Worm (Caenorhabditis elegans) whole organism, L3 larva: ENCODE data around the gene idpp-14.

Experiments
- ceh-16 ChIP-seq: sonication (generic microtip); optimal IDR thresholded peaks from 2 replicates; lab custom pipeline; 2017; ENCODE audit warnings: missing biosample characterization, missing genetic modification characterization
- ceh-28 ChIP-seq: fragments of 150-350 bp; optimal IDR thresholded peaks from 2 replicates; lab custom pipeline; 2014; ENCODE audit warnings: missing biosample characterization, missing genetic modification reagents, missing genetic modification characterization
- daf-12 ChIP-seq: fragments of 150-350 bp; optimal IDR thresholded peaks from 2 replicates; lab custom pipeline; 2014; ENCODE audit warnings: missing biosample characterization, missing genetic modification reagents, missing genetic modification characterization
- elt-1 ChIP-seq: fragments of 150-350 bp; optimal IDR thresholded peaks from 2 replicates; lab custom pipeline; 2014; ENCODE audit warnings: missing biosample characterization, missing genetic modification characterization
- elt-3 ChIP-seq, 3 experiments: fragments of 150-350 bp in 1 of 3; sonication (generic microtip) in 2 of 3; optimal IDR thresholded peaks; 2 replicates in 2 of 3; 4 replicates in 1 of 3; lab custom pipeline; 2014 to 2017; ENCODE audit warnings: missing biosample characterization in 3 of 3, missing genetic modification characterization in 3 of 3
- lin-39 ChIP-seq: fragments of 150-350 bp; optimal IDR thresholded peaks from 2 replicates; lab custom pipeline; 2018; ENCODE audit warnings: missing biosample characterization, missing genetic modification reagents, missing genetic modification characterization
- nhr-11 ChIP-seq: fragments of 150-350 bp; optimal IDR thresholded peaks from 2 replicates; lab custom pipeline; 2014; ENCODE audit warnings: missing biosample characterization, missing genetic modification characterization
- nhr-237 ChIP-seq: fragments of 150-350 bp; optimal IDR thresholded peaks from 2 replicates; lab custom pipeline; 2014; ENCODE audit warnings: missing biosample characterization, missing genetic modification characterization
- nhr-28 ChIP-seq: fragments of 150-350 bp; optimal IDR thresholded peaks from 2 replicates; lab custom pipeline; 2014; ENCODE audit warnings: missing biosample characterization, missing genetic modification characterization
- pha-4 ChIP-seq: fragments of 150-350 bp; optimal IDR thresholded peaks from 2 replicates; lab custom pipeline; 2014; ENCODE audit warnings: missing biosample characterization, missing genetic modification reagents, missing genetic modification characterization
- skn-1 ChIP-seq: fragments of 150-350 bp; optimal IDR thresholded peaks from 2 replicates; lab custom pipeline; 2014; ENCODE audit warnings: missing biosample characterization, missing genetic modification characterization
- snpc-4 ChIP-seq: fragments of 150-350 bp; optimal IDR thresholded peaks from 2 replicates; lab custom pipeline; 2014; ENCODE audit warnings: missing biosample characterization, missing genetic modification characterization
- tbx-2 ChIP-seq: sonication (generic microtip); optimal IDR thresholded peaks from 2 replicates; lab custom pipeline; 2016; ENCODE audit warnings: mild to moderate bottlenecking, missing genetic modification characterization, missing compliant biosample characterization
- ztf-11 ChIP-seq: fragments of 150-350 bp; optimal IDR thresholded peaks from 2 replicates; lab custom pipeline; 2014; ENCODE audit warnings: missing biosample characterization, missing genetic modification characterization

- peak; percentile 2 for TF ChIP-seq nhr-11 (tag; lab: Kevin White, UChicago)
- TF ChIP-seq snpc-4 (tag; lab: Kevin White, UChicago), result no peak
- TF ChIP-seq lin-39, result no peak
- no peak for TF ChIP-seq nhr-237
- no peak for TF ChIP-seq skn-1 (tag; lab: Kevin White, UChicago)
- no peak for TF ChIP-seq tbx-2 (tag; lab: Kevin White, UChicago)
- TF ChIP-seq elt-3 (tag; optimal IDR thresholded peaks at IDR 0.05; lab: Kevin White, UChicago), result no peak
- TF ChIP-seq nhr-28 (tag; lab: Kevin White, UChicago), result no peak
- TF ChIP-seq daf-12 (tag; lab: Kevin White, UChicago), result no peak
- TF ChIP-seq pha-4 (tag; lab: Kevin White, UChicago), result no peak
- TF ChIP-seq ceh-16 (tag; lab: Kevin White, UChicago), result no peak
- TF ChIP-seq elt-1 (tag; lab: Kevin White, UChicago), result no peak
- no peak for TF ChIP-seq ceh-28 (tag; lab: Kevin White, UChicago)
- no peak for TF ChIP-seq ztf-11 (tag; lab: Kevin White, UChicago)
Measured at ce11 chrX:16098104-16098638, 16.0 kb downstream of the idpp-14 start.
